Worm (Caenorhabditis elegans) whole organism, young adult: ENCODE data around the gene nhr-42.

Experiments used
- B0019.2 ChIP-seq: fragments of 200-800 bp; sonication (Bioruptor generic); conservative IDR thresholded peaks from 2 replicates; pipeline ENCODE4 v1.3.6; 2022; ENCODE audit warnings: missing genetic modification reagents, missing genetic modification characterization, missing compliant biosample characterization
- ccch-3 ChIP-seq: fragments of 200-800 bp; sonication (Bioruptor generic); optimal IDR thresholded peaks from 2 replicates; lab custom pipeline; 2018; ENCODE audit warnings: mild to moderate bottlenecking, missing genetic modification characterization, missing compliant biosample characterization
- gei-17 ChIP-seq: fragments of 200-800 bp; sonication (Bioruptor generic); optimal IDR thresholded peaks from 2 replicates; lab custom pipeline; 2018; ENCODE audit warnings: mild to moderate bottlenecking, missing genetic modification characterization, missing compliant biosample characterization
- hlh-12 ChIP-seq: sonication (generic microtip); optimal IDR thresholded peaks from 2 replicates; lab custom pipeline; 2016; ENCODE audit warnings: missing genetic modification characterization, missing compliant biosample characterization
- hlh-26 ChIP-seq: fragments of 200-800 bp; sonication (Bioruptor generic); conservative IDR thresholded peaks from 2 replicates; pipeline ENCODE4 v1.3.6; 2022; ENCODE audit warnings: missing genetic modification reagents, missing genetic modification characterization, missing compliant biosample characterization
- lin-35 ChIP-seq, 3 experiments: fragments of 150-350 bp in 2 of 3; sonication (generic microtip) in 1 of 3; optimal IDR thresholded peaks; 2 replicates each; lab custom pipeline; 2014 to 2018; ENCODE audit warnings: missing biosample characterization in 3 of 3, missing genetic modification characterization in 3 of 3, missing genetic modification reagents in 3 of 3
- nhr-90 ChIP-seq: sonication (generic microtip); optimal IDR thresholded peaks from 2 replicates; lab custom pipeline; 2016; ENCODE audit warnings: missing genotype, mild to moderate bottlenecking, missing genetic modification characterization, missing compliant biosample characterization
- pha-4 ChIP-seq: fragments of 150-350 bp; sonication (generic microtip); optimal IDR thresholded peaks from 2 replicates; lab custom pipeline; 2014; ENCODE audit warnings: missing biosample characterization, missing genetic modification reagents, missing genetic modification characterization
- rec-8 ChIP-seq, 2 experiments: sonication (generic microtip); optimal IDR thresholded peaks; 2 replicates each; lab custom pipeline; 2016; ENCODE audit warnings: mild to moderate bottlenecking in 2 of 2, missing genetic modification characterization in 2 of 2, missing genetic modification reagents in 2 of 2, missing genotype in 2 of 2, missing biosample characterization in 1 of 2, missing compliant biosample characterization in 1 of 2, moderate library complexity in 1 of 2

DNA sequence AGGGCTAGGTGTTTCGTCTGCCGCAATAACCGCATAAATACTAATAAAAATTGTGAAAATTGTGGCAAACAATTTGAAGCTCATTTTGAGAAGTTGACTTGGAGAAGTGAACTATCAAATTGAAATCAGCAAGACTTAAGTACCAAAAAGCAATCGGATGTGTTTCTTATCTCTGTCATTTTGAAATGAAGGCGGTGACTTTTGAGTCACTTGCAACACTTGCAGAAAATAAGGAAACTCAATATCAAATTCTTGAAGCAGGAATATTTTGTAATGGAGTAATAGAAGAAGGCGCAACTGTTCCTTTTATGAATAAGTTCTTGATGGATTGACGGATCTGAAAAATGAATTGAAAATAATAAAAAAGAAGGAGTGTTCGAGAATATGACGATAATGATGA lies 47.3 kb upstream of the nhr-42 start, which contains the start of gene T07H8.11:
- TF ChIP-seq hlh-26 (no peak), B0019.2 (no peak), ccch-3 (no peak), pha-4 (tag; lab: Kevin White, UChicago) (no peak), hlh-12 (tag; lab: Kevin White, UChicago) (no peak), lin-35 (GFP tag; optimal IDR thresholded peaks at IDR 0.05; lab: Kevin White, UChicago) (no peak), gei-17 (no peak), rec-8 (tag; optimal IDR thresholded peaks at IDR 0.05; lab: Kevin White, UChicago) (no peak), nhr-90 (tag; lab: Kevin White, UChicago) (no peak)
